Fruit fly (Drosophila melanogaster): ENCODE measurements around the gene CG32485.

The CG32485 gene

dm6 chr3L:3083329-3084083 is 33.4 kb downstream of the CG32485 start (continued):
- TF ChIP-seq Sry-δ (GFP tag; optimal IDR thresholded peaks at IDR 0.05) (no peak), CG6689 (GFP tag; IDR thresholded peaks at IDR 0.05) (peak; percentile 54; the same call in 1 of the 2 replicates), Bteb2 (GFP tag; optimal IDR thresholded peaks at IDR 0.05) (no peak), Opbp (GFP tag; IDR thresholded peaks at IDR 0.05; ENCODE audit: partially characterized antibody) (no peak), CG11696 (GFP tag; IDR thresholded peaks at IDR 0.05) (no peak), Elba2 (GFP tag; optimal IDR thresholded peaks at IDR 0.05) (no peak), CkIIα-i1 (GFP tag; IDR thresholded peaks at IDR 0.05) (no peak), sd (tag; optimal IDR thresholded peaks at IDR 0.05) (peak; percentile 95), Nf-YB (GFP tag; optimal IDR thresholded peaks at IDR 0.05) (no peak), knrl (GFP tag; IDR thresholded peaks at IDR 0.05; ENCODE audit: partially characterized antibody) (no peak), stc (GFP tag; IDR thresholded peaks at IDR 0.05) (no peak), bigmax (GFP tag; optimal IDR thresholded peaks at IDR 0.05) (peak; percentile 17), lbe (GFP tag; optimal IDR thresholded peaks at IDR 0.05) (peak; percentile 36), vnd (GFP tag; IDR thresholded peaks at IDR 0.05; ENCODE audit: partially characterized antibody) (no peak; the same call in 2 of the 3 replicates), sens-2 (GFP tag; IDR thresholded peaks at IDR 0.05) (peak; percentile 7; the same call in 1 of the 2 replicates), CG3838 (GFP tag; optimal IDR thresholded peaks at IDR 0.05) (peak; percentile 70), sima (GFP tag; optimal IDR thresholded peaks at IDR 0.05) (no peak), psq (GFP tag; optimal IDR thresholded peaks at IDR 0.05) (peak; percentile 11), CG14710 (tag; optimal IDR thresholded peaks at IDR 0.05) (peak; percentile 62), dimm (GFP tag; IDR thresholded peaks at IDR 0.05) (no peak), ewg (GFP tag; optimal IDR thresholded peaks at IDR 0.05) (peak; percentile 67), CG8478 (optimal IDR thresholded peaks at IDR 0.05) (no peak), CG1832 (GFP tag; optimal IDR thresholded peaks at IDR 0.05) (no peak), ap (GFP tag; IDR thresholded peaks at IDR 0.05) (no peak), CG14441 (GFP tag; IDR thresholded peaks at IDR 0.05) (peak; percentile 8; the same call in 1 of the 2 replicates), chinmo (GFP tag; IDR thresholded peaks at IDR 0.05; ENCODE audit: partially characterized antibody) (0 out of 4 replicates have a peak, but pooled peaks have one; percentile 52)

dm6 chr3L:3089012-3089411 is 38.9 kb downstream of the CG32485 start:
- TF ChIP-seq sens (GFP tag) = peak; percentile 59
- no peak for TF ChIP-seq shn (GFP tag; optimal IDR thresholded peaks at IDR 0.05)
- TF ChIP-seq Jarid2 (GFP tag; optimal IDR thresholded peaks at IDR 0.05) = no peak

- TF ChIP-seq al (GFP tag; IDR thresholded peaks at IDR 0.05) (no peak), CG33557 (GFP tag; optimal IDR thresholded peaks at IDR 0.05) (peak; percentile 50), CG12391 (tag; optimal IDR thresholded peaks at IDR 0.05) (peak; percentile 38), ash1 (GFP tag; optimal IDR thresholded peaks at IDR 0.05) (no peak), CG6765 (GFP tag; optimal IDR thresholded peaks at IDR 0.05) (no peak), CG2199 (GFP tag; IDR thresholded peaks at IDR 0.05) (peak; percentile 69; the same call in 1 of the 3 replicates), Scr (GFP tag; IDR thresholded peaks at IDR 0.05; ENCODE audit: partially characterized antibody) (peak; percentile 25; the same call in 1 of the 2 replicates), ase (GFP tag; IDR thresholded peaks at IDR 0.05) (no peak), bbx (GFP tag; IDR thresholded peaks at IDR 0.05; ENCODE audit: partially characterized antibody) (peak; percentile 70; the same call in 1 of the 2 replicates), CTCF (GFP tag; optimal IDR thresholded peaks at IDR 0.05) (peak; percentile 21), CG8944 (GFP tag; optimal IDR thresholded peaks at IDR 0.05) (peak; percentile 45), CG11085 (GFP tag; IDR thresholded peaks at IDR 0.05) (0 out of 2 replicates have a peak, but pooled peaks have one; percentile 19), zen2 (GFP tag; IDR thresholded peaks at IDR 0.05; ENCODE audit: partially characterized antibody) (peak; percentile 69; the same call in 2 of the 3 replicates), Atf6 (GFP tag; IDR thresholded peaks at IDR 0.05) (peak; percentile 69), gce (GFP tag; IDR thresholded peaks at IDR 0.05) (no peak; the same call in 2 of the 3 replicates), seq (GFP tag; IDR thresholded peaks at IDR 0.05) (peak; percentile 67; the same call in 1 of the 2 replicates), HmgZ (tag; optimal IDR thresholded peaks at IDR 0.05) (peak; percentile 59), Lpt (GFP tag; optimal IDR thresholded peaks at IDR 0.05) (no peak), CG12769 (tag; optimal IDR thresholded peaks at IDR 0.05) (no peak)
Measured at dm6 chr3L:3090581-3091345, 40.6 kb downstream of the CG32485 start.

All from whole organism, embryonic.